Fruit fly (Drosophila melanogaster) whole organism, embryonic: ENCODE data around the gene klar.

ENCODE experiments used
- B-H1 ChIP-seq: fragments of 200-800 bp; sonication (Bioruptor generic); IDR thresholded peaks from 3 replicates; pipeline ENCODE4 v1.3.6; 2022; ENCODE audit warnings: missing biosample characterization, missing genetic modification characterization
- Bteb2 ChIP-seq: fragments of 200-800 bp; sonication (Bioruptor generic); optimal IDR thresholded peaks from 2 replicates; lab custom pipeline; 2016; ENCODE audit warnings: missing biosample characterization, missing genetic modification characterization
- CG1024 ChIP-seq: fragments of 200-800 bp; sonication (Bioruptor generic); IDR thresholded peaks from 2 replicates; pipeline ENCODE4 v1.3.6; 2022; ENCODE audit warnings: missing biosample characterization, missing genetic modification characterization
- CG10654 ChIP-seq: fragments of 200-800 bp; sonication (Bioruptor generic); optimal IDR thresholded peaks from 2 replicates; lab custom pipeline; 2016; ENCODE audit warnings: missing biosample characterization, missing genetic modification characterization
- CG13296 ChIP-seq: fragments of 200-800 bp; sonication (Bioruptor generic); optimal IDR thresholded peaks from 3 replicates; lab custom pipeline; 2018; ENCODE audit warnings: missing biosample characterization, mild to moderate bottlenecking, missing genetic modification characterization
- CG13624 ChIP-seq: fragments of 200-800 bp; sonication (Bioruptor generic); optimal IDR thresholded peaks from 2 replicates; lab custom pipeline; 2016; ENCODE audit warnings: missing biosample characterization, missing genetic modification characterization
- CG14965 ChIP-seq: fragments of 200-800 bp; sonication (Bioruptor generic); optimal IDR thresholded peaks from 2 replicates; lab custom pipeline; 2016; ENCODE audit warnings: missing biosample characterization, missing genetic modification characterization, borderline replicate concordance
- CG15601 ChIP-seq: fragments of 200-800 bp; sonication (Bioruptor generic); optimal IDR thresholded peaks from 3 replicates; lab custom pipeline; 2019; ENCODE audit warnings: missing biosample characterization, mild to moderate bottlenecking, missing genetic modification characterization, moderate library complexity
- CG16863 ChIP-seq: fragments of 200-800 bp; sonication (Bioruptor generic); optimal IDR thresholded peaks from 3 replicates; lab custom pipeline; 2016; ENCODE audit warnings: missing biosample characterization, missing genetic modification characterization
- CG17328 ChIP-seq: fragments of 200-800 bp; sonication (Bioruptor generic); IDR thresholded peaks from 2 replicates; pipeline ENCODE4 v1.3.6; 2022; ENCODE audit warnings: missing biosample characterization, missing genetic modification characterization
- CG17829 ChIP-seq: fragments of 200-800 bp; optimal IDR thresholded peaks from 2 replicates; lab custom pipeline; 2019; ENCODE audit warnings: missing biosample characterization, mild to moderate bottlenecking, missing genetic modification characterization, moderate library complexity
- CG18476 ChIP-seq: fragments of 200-800 bp; sonication (Bioruptor generic); optimal IDR thresholded peaks from 2 replicates; lab custom pipeline; 2016; ENCODE audit warnings: missing biosample characterization, mild to moderate bottlenecking, missing genetic modification characterization
- CG2712 ChIP-seq: fragments of 200-800 bp; optimal IDR thresholded peaks from 3 replicates; lab custom pipeline; 2019; ENCODE audit warnings: missing biosample characterization, mild to moderate bottlenecking, missing genetic modification characterization, moderate library complexity
- CG31388 ChIP-seq: fragments of 200-800 bp; sonication (Bioruptor generic); optimal IDR thresholded peaks from 2 replicates; lab custom pipeline; 2016; ENCODE audit warnings: missing biosample characterization, missing genetic modification characterization
- CG3726 ChIP-seq: fragments of 200-800 bp; sonication (Bioruptor generic); IDR thresholded peaks from 3 replicates; pipeline ENCODE4, ENCODE4 v1.3.6; 2022; ENCODE audit warnings: missing biosample characterization, missing genetic modification characterization
- CG5180 ChIP-seq: fragments of 200-800 bp; sonication (Bioruptor generic); optimal IDR thresholded peaks from 3 replicates; lab custom pipeline; 2017; ENCODE audit warnings: missing biosample characterization, missing genetic modification characterization, mild to moderate bottlenecking, moderate library complexity, missing genetic modification reagents
- CG8089 ChIP-seq: fragments of 200-800 bp; sonication (Bioruptor generic); optimal IDR thresholded peaks from 3 replicates; lab custom pipeline; 2016; ENCODE audit warnings: missing biosample characterization, missing genetic modification characterization
- CG8281 ChIP-seq: fragments of 200-800 bp; sonication (Bioruptor generic); optimal IDR thresholded peaks from 2 replicates; lab custom pipeline; 2018; ENCODE audit warnings: missing biosample characterization, mild to moderate bottlenecking, missing genetic modification characterization, moderate library complexity
- CG8290 ChIP-seq, 3 experiments: fragments of 200-800 bp; sonication (Bioruptor generic); optimal IDR thresholded peaks; 2 replicates each; lab custom pipeline; 2016 to 2019; ENCODE audit warnings: missing biosample characterization in 3 of 3, missing genetic modification characterization in 3 of 3, mild to moderate bottlenecking in 2 of 3, moderate library complexity in 1 of 3
- CG8359 ChIP-seq: fragments of 200-800 bp; sonication (Bioruptor generic); optimal IDR thresholded peaks from 2 replicates; lab custom pipeline; 2017; ENCODE audit warnings: missing biosample characterization, mild to moderate bottlenecking, missing genetic modification characterization, borderline replicate concordance
- CG9215 ChIP-seq: fragments of 200-800 bp; sonication (Bioruptor generic); IDR thresholded peaks from 2 replicates; pipeline ENCODE4 v1.3.6; 2022; ENCODE audit warnings: missing biosample characterization, missing genetic modification characterization
- CTCF ChIP-seq: fragments of 200-800 bp; sonication (Bioruptor generic); optimal IDR thresholded peaks from 2 replicates; lab custom pipeline; 2017; ENCODE audit warnings: missing biosample characterization, mild to moderate bottlenecking, missing genetic modification characterization, moderate library complexity
- D19B ChIP-seq: fragments of 200-800 bp; sonication (Bioruptor generic); optimal IDR thresholded peaks from 2 replicates; lab custom pipeline; 2017; ENCODE audit warnings: missing biosample characterization, mild to moderate bottlenecking, missing genetic modification characterization
- Elba2 ChIP-seq: fragments of 200-800 bp; sonication (Bioruptor generic); optimal IDR thresholded peaks from 3 replicates; lab custom pipeline; 2016; ENCODE audit warnings: missing biosample characterization, missing genetic modification characterization
- Mes4 ChIP-seq: fragments of 200-800 bp; sonication (Bioruptor generic); optimal IDR thresholded peaks from 2 replicates; lab custom pipeline; 2016; ENCODE audit warnings: missing biosample characterization, missing genetic modification characterization
- NC2α ChIP-seq: fragments of 200-800 bp; sonication (Bioruptor generic); optimal IDR thresholded peaks from 2 replicates; lab custom pipeline; 2016; ENCODE audit warnings: missing biosample characterization, missing genetic modification characterization
- Oli ChIP-seq: fragments of 200-800 bp; sonication (Bioruptor generic); optimal IDR thresholded peaks from 2 replicates; lab custom pipeline; 2018; ENCODE audit warnings: missing biosample characterization, mild to moderate bottlenecking, missing genetic modification characterization, moderate library complexity
- Rfx ChIP-seq: fragments of 200-800 bp; sonication (Bioruptor generic); IDR thresholded peaks from 2 replicates; pipeline ENCODE4 v1.3.6; 2022; ENCODE audit warnings: missing biosample characterization, missing genetic modification characterization
- Rx ChIP-seq: fragments of 200-800 bp; sonication (Bioruptor generic); IDR thresholded peaks from 2 replicates; pipeline ENCODE4 v1.3.6; 2022; ENCODE audit warnings: missing biosample characterization, missing genetic modification characterization
- Six4 ChIP-seq: fragments of 200-800 bp; sonication (Bioruptor generic); optimal IDR thresholded peaks from 2 replicates; lab custom pipeline; 2016; ENCODE audit warnings: missing biosample characterization, missing genetic modification characterization
- bab2 ChIP-seq: fragments of 200-800 bp; sonication (Bioruptor generic); optimal IDR thresholded peaks from 2 replicates; lab custom pipeline; 2016; ENCODE audit warnings: missing biosample characterization, missing genetic modification characterization
- chinmo ChIP-seq: fragments of 200-800 bp; sonication (Bioruptor generic); IDR thresholded peaks from 4 replicates; pipeline ENCODE4 v1.3.6; 2022; ENCODE audit warnings: missing biosample characterization, missing genetic modification characterization; ENCODE audit not compliant: partially characterized antibody
- en ChIP-seq: fragments of 200-800 bp; sonication (Bioruptor generic); optimal IDR thresholded peaks from 2 replicates; lab custom pipeline; 2016; ENCODE audit warnings: missing biosample characterization, missing genetic modification characterization
- fd96Cb ChIP-seq: fragments of 200-800 bp; sonication (Bioruptor generic); optimal IDR thresholded peaks from 2 replicates; lab custom pipeline; 2018; ENCODE audit warnings: missing biosample characterization, mild to moderate bottlenecking, missing genetic modification characterization, moderate library complexity
- gsb ChIP-seq: fragments of 200-800 bp; sonication (Bioruptor generic); IDR thresholded peaks from 2 replicates; pipeline ENCODE4 v1.3.6; 2022; ENCODE audit warnings: missing biosample characterization, missing genetic modification characterization
- h ChIP-seq: fragments of >200 bp; optimal IDR thresholded peaks from 2 replicates; lab custom pipeline; 2017
- her ChIP-seq: fragments of 200-800 bp; sonication (Bioruptor generic); optimal IDR thresholded peaks from 2 replicates; lab custom pipeline; 2016; ENCODE audit warnings: missing biosample characterization, missing genetic modification characterization
- org-1 ChIP-seq: fragments of 200-800 bp; sonication (Bioruptor generic); optimal IDR thresholded peaks from 2 replicates; lab custom pipeline; 2017; ENCODE audit warnings: missing biosample characterization, missing genetic modification characterization
- pan ChIP-seq, 4 experiments: fragments of >200 bp in 3 of 4; fragments of 200-800 bp in 1 of 4; sonication (Bioruptor generic) in 1 of 4; optimal IDR thresholded peaks in 3 of 4; IDR thresholded peaks in 1 of 4; 2 replicates each; pipeline versions ENCODE4 v1.3.6 to Lab custom; 2017 to 2022; ENCODE audit warnings: missing biosample characterization in 2 of 4, missing genetic modification characterization in 2 of 4, mixed read lengths in 1 of 4
- pb ChIP-seq: fragments of 200-800 bp; sonication (Bioruptor generic); optimal IDR thresholded peaks from 3 replicates; lab custom pipeline; 2016; ENCODE audit warnings: missing biosample characterization, missing genetic modification characterization
- ro ChIP-seq: fragments of 200-800 bp; sonication (Bioruptor generic); IDR thresholded peaks from 2 replicates; pipeline ENCODE4 v1.3.6; 2022; ENCODE audit warnings: missing biosample characterization, missing genetic modification characterization
- row ChIP-seq: fragments of 200-800 bp; sonication (Bioruptor generic); IDR thresholded peaks from 3 replicates; pipeline ENCODE4 v1.3.6; 2022; ENCODE audit warnings: missing biosample characterization, missing genetic modification characterization
- seq ChIP-seq: fragments of 200-800 bp; sonication (Bioruptor generic); IDR thresholded peaks from 2 replicates; pipeline ENCODE4 v1.3.6; 2022; ENCODE audit warnings: missing biosample characterization, missing genetic modification characterization
- so ChIP-seq: fragments of 200-800 bp; sonication (Bioruptor generic); IDR thresholded peaks from 3 replicates; pipeline ENCODE4 v1.3.6; 2022; ENCODE audit warnings: missing biosample characterization, missing genetic modification characterization
- sqz ChIP-seq: fragments of 200-800 bp; sonication (Bioruptor generic); optimal IDR thresholded peaks from 3 replicates; lab custom pipeline; 2018; ENCODE audit warnings: missing biosample characterization, mild to moderate bottlenecking, missing genetic modification characterization
- ssp ChIP-seq: fragments of 200-800 bp; sonication (Bioruptor generic); IDR thresholded peaks from 2 replicates; pipeline ENCODE4 v1.3.6; 2022; ENCODE audit warnings: missing biosample characterization, missing genetic modification characterization
- tgo ChIP-seq: fragments of 200-800 bp; sonication (Bioruptor generic); IDR thresholded peaks from 3 replicates; pipeline ENCODE4 v1.3.6; 2022; ENCODE audit warnings: missing biosample characterization, missing genetic modification characterization
- ttk ChIP-seq: fragments of 200-800 bp; sonication (Bioruptor generic); IDR thresholded peaks from 2 replicates; pipeline ENCODE4 v2.1.2; 2022; ENCODE audit warnings: missing biosample characterization, missing genetic modification characterization
- wdn ChIP-seq: fragments of 200-800 bp; sonication (Bioruptor generic); IDR thresholded peaks from 2 replicates; pipeline ENCODE4 v1.3.6; 2022; ENCODE audit warnings: missing biosample characterization, missing genetic modification characterization
- wor ChIP-seq: fragments of 200-800 bp; sonication (Bioruptor generic); IDR thresholded peaks from 2 replicates; pipeline ENCODE4 v1.3.6; 2022; ENCODE audit warnings: missing biosample characterization, missing genetic modification characterization

klar gene

dm6 chr3L:563002-563627 lies 22.7 kb upstream of the klar start (continued):
- peak; percentile 9 for TF ChIP-seq CG8290 (GFP tag; optimal IDR thresholded peaks at IDR 0.05; lab: Kevin White, UChicago)
- TF ChIP-seq CG8290 (tag; optimal IDR thresholded peaks at IDR 0.05; lab: Kevin White, UChicago) = peak in 1 of 2 experiments; percentile 61
- peak; percentile 52 for TF ChIP-seq CG13296 (GFP tag; lab: Kevin White, UChicago)
- peak; percentile 28 for TF ChIP-seq CG10654 (GFP tag; lab: Kevin White, UChicago)
- peak; percentile 65 for TF ChIP-seq bab2 (GFP tag; lab: Kevin White, UChicago)
- peak; percentile 63; the same call in 1 of the 2 replicates for TF ChIP-seq seq (GFP tag; lab: Robert Waterston, UW)
- peak; percentile 81 for TF ChIP-seq CG17328 (GFP tag; lab: Robert Waterston, UW)
- peak; percentile 16 for TF ChIP-seq her (GFP tag; lab: Kevin White, UChicago)
- no peak for TF ChIP-seq pan (optimal IDR thresholded peaks at IDR 0.05; lab: Kevin White, UChicago)
- peak in 1 of 2 experiments; percentile 78 for TF ChIP-seq pan (GFP tag; optimal IDR thresholded peaks at IDR 0.05 in 1 of 2, IDR thresholded peaks at IDR 0.05 in 1 of 2)
- TF ChIP-seq D19B (GFP tag; lab: Kevin White, UChicago) = peak; percentile 29
- TF ChIP-seq wdn = no peak
- peak; percentile 72 for TF ChIP-seq CG2712 (tag; lab: Kevin White, UChicago)
- TF ChIP-seq CG8359 (GFP tag; lab: Kevin White, UChicago) = peak; percentile 13
- peak; percentile 54 for TF ChIP-seq pb (GFP tag; lab: Kevin White, UChicago)
- TF ChIP-seq CG9215 = peak; percentile 34; the same call in 1 of the 2 replicates
- peak; percentile 66 for TF ChIP-seq fd96Cb (tag; lab: Kevin White, UChicago)
- peak; percentile 58; the same call in 1 of the 2 replicates for TF ChIP-seq Rfx
- peak; percentile 4 for TF ChIP-seq sqz (GFP tag; lab: Kevin White, UChicago)
- peak; percentile 49; the same call in 1 of the 2 replicates for TF ChIP-seq gsb (GFP tag; lab: Robert Waterston, UW)
- TF ChIP-seq CG15601 (tag; lab: Kevin White, UChicago) = peak; percentile 38
- TF ChIP-seq CG3726 (GFP tag; lab: Robert Waterston, UW) = 0 out of 3 replicates have a peak, but pooled peaks have one; percentile 69
- TF ChIP-seq Oli (tag; lab: Kevin White, UChicago) = peak; percentile 62
- peak; percentile 31 for TF ChIP-seq Six4
- TF ChIP-seq CG14965 (GFP tag; lab: Kevin White, UChicago) = peak; percentile 21
- peak; percentile 41; the same call in 1 of the 2 replicates for TF ChIP-seq CG1024 (GFP tag; lab: Robert Waterston, UW)
- peak; percentile 67 for TF ChIP-seq tgo (GFP tag; lab: Robert Waterston, UW)
- peak; percentile 34 for TF ChIP-seq CG18476
- TF ChIP-seq CTCF (GFP tag; lab: Kevin White, UChicago) = peak; percentile 41
- TF ChIP-seq CG8281 (tag; lab: Kevin White, UChicago) = peak; percentile 13
- TF ChIP-seq B-H1 (GFP tag; lab: Robert Waterston, UW) = peak; percentile 44; the same call in 1 of the 3 replicates
- peak; percentile 57 for TF ChIP-seq Mes4 (GFP tag; lab: Kevin White, UChicago)
- no peak for TF ChIP-seq ro (GFP tag; lab: Robert Waterston, UW)
- TF ChIP-seq en = peak; percentile 36
- peak; percentile 4 for TF ChIP-seq CG8089 (GFP tag; lab: Kevin White, UChicago)
- TF ChIP-seq chinmo (GFP tag; lab: Robert Waterston, UW) = no peak
- no peak for TF ChIP-seq NC2α (GFP tag; lab: Kevin White, UChicago)
- peak; percentile 39 for TF ChIP-seq org-1 (GFP tag; lab: Kevin White, UChicago)
- peak; percentile 4 for TF ChIP-seq CG16863
- TF ChIP-seq so = no peak
- peak; percentile 63 for TF ChIP-seq CG13624
- no peak for TF ChIP-seq Elba2
- TF ChIP-seq row (GFP tag; lab: Robert Waterston, UW) = peak; percentile 59
- peak; percentile 39; the same call in 1 of the 2 replicates for TF ChIP-seq wor (GFP tag; lab: Robert Waterston, UW)
- peak; percentile 48 for TF ChIP-seq Rx (GFP tag; lab: Robert Waterston, UW)
- peak; percentile 7 for TF ChIP-seq Bteb2 (GFP tag; lab: Kevin White, UChicago)
- no peak for TF ChIP-seq h (lab: Kevin White, UChicago)
- TF ChIP-seq CG5180 (GFP tag; lab: Kevin White, UChicago) = peak; percentile 64
- peak; percentile 53 for TF ChIP-seq CG31388
- peak; percentile 33; the same call in 1 of the 2 replicates for TF ChIP-seq ssp (GFP tag; lab: Robert Waterston, UW)
- TF ChIP-seq ttk (GFP tag; lab: Robert Waterston, UW) = peak; percentile 72
- TF ChIP-seq CG17829 = peak; percentile 41
